Fruit fly (Drosophila melanogaster) whole organism, adult: ENCODE measurements around the gene dlg1.

Experiments used
- CG11617 ChIP-seq: fragments of 200-800 bp; sonication (Bioruptor generic); optimal IDR thresholded peaks from 2 replicates; lab custom pipeline; 2017; ENCODE audit warnings: mild to moderate bottlenecking, missing biosample characterization, missing genetic modification reagents, missing genetic modification characterization
- CG12768 ChIP-seq: fragments of 200-800 bp; sonication (Bioruptor generic); optimal IDR thresholded peaks from 2 replicates; lab custom pipeline; 2017; ENCODE audit warnings: missing biosample characterization, missing genetic modification characterization, mild to moderate bottlenecking, moderate library complexity, missing genetic modification reagents
- CG14711 ChIP-seq: fragments of 200-800 bp; sonication (Bioruptor generic); optimal IDR thresholded peaks from 2 replicates; lab custom pipeline; 2018; ENCODE audit warnings: missing biosample characterization, mild to moderate bottlenecking, missing genetic modification characterization, moderate library complexity
- CG1620 ChIP-seq: fragments of 200-800 bp; sonication (Bioruptor generic); optimal IDR thresholded peaks from 2 replicates; lab custom pipeline; 2016; ENCODE audit warnings: missing biosample characterization, missing genetic modification characterization
- CG33017 ChIP-seq: fragments of 200-800 bp; sonication (Bioruptor generic); optimal IDR thresholded peaks from 2 replicates; lab custom pipeline; 2018; ENCODE audit warnings: missing biosample characterization, mild to moderate bottlenecking, missing genetic modification characterization, moderate library complexity
- CG5204 ChIP-seq: fragments of 200-800 bp; sonication (Bioruptor generic); optimal IDR thresholded peaks from 2 replicates; lab custom pipeline; 2016; ENCODE audit warnings: missing biosample characterization, missing genetic modification characterization
- CG7045 ChIP-seq: fragments of 200-800 bp; sonication (Bioruptor generic); optimal IDR thresholded peaks from 2 replicates; lab custom pipeline; 2017; ENCODE audit warnings: missing biosample characterization, mild to moderate bottlenecking, missing genetic modification characterization
- CG7101 ChIP-seq: fragments of 200-800 bp; sonication (Bioruptor generic); optimal IDR thresholded peaks from 2 replicates; lab custom pipeline; 2018; ENCODE audit warnings: missing biosample characterization, mild to moderate bottlenecking, missing genetic modification characterization, moderate library complexity
- Clk ChIP-seq: fragments of 200-800 bp; sonication (Bioruptor generic); optimal IDR thresholded peaks from 2 replicates; lab custom pipeline; 2017; ENCODE audit warnings: missing biosample characterization, missing genetic modification characterization
- Crg-1 ChIP-seq: fragments of 200-800 bp; sonication (Bioruptor generic); optimal IDR thresholded peaks from 2 replicates; lab custom pipeline; 2016; ENCODE audit warnings: missing biosample characterization, missing genetic modification characterization
- Hr96 ChIP-seq: fragments of 200-800 bp; sonication (Bioruptor generic); optimal IDR thresholded peaks from 2 replicates; lab custom pipeline; 2016; ENCODE audit warnings: missing biosample characterization, missing genetic modification characterization
- Mnt ChIP-seq: fragments of 200-800 bp; sonication (Bioruptor generic); optimal IDR thresholded peaks from 2 replicates; lab custom pipeline; 2016; ENCODE audit warnings: missing biosample characterization, mild to moderate bottlenecking, missing genetic modification characterization
- bab1 ChIP-seq: fragments of 200-800 bp; sonication (Bioruptor generic); optimal IDR thresholded peaks from 3 replicates; lab custom pipeline; 2019; ENCODE audit warnings: missing biosample characterization, mild to moderate bottlenecking, missing genetic modification characterization, moderate library complexity
- cic ChIP-seq: fragments of 200-800 bp; sonication (Bioruptor generic); optimal IDR thresholded peaks from 2 replicates; lab custom pipeline; 2017; ENCODE audit warnings: missing biosample characterization, mild to moderate bottlenecking, missing genetic modification characterization, moderate library complexity
- cnc ChIP-seq, 2 experiments: fragments of >200 bp; optimal IDR thresholded peaks; 2 replicates each; lab custom pipeline; 2017
- kay ChIP-seq: fragments of 200-800 bp; sonication (Bioruptor generic); peaks from one replicate; lab custom pipeline; 2016; ENCODE audit warnings: missing biosample characterization, missing genetic modification characterization, borderline replicate concordance
- ovo ChIP-seq: fragments of 200-800 bp; sonication (Bioruptor generic); optimal IDR thresholded peaks from 2 replicates; lab custom pipeline; 2016; ENCODE audit warnings: missing biosample characterization, missing genetic modification characterization
- pad ChIP-seq: fragments of 200-800 bp; sonication (Bioruptor generic); optimal IDR thresholded peaks from 3 replicates; lab custom pipeline; 2017; ENCODE audit warnings: missing biosample characterization, missing genetic modification characterization, mild to moderate bottlenecking, moderate library complexity, missing genetic modification reagents
- tj ChIP-seq: fragments of 200-800 bp; sonication (Bioruptor generic); optimal IDR thresholded peaks from 3 replicates; lab custom pipeline; 2017; ENCODE audit warnings: missing biosample characterization, mild to moderate bottlenecking, missing genetic modification characterization, moderate library complexity
- toe ChIP-seq: fragments of 200-800 bp; sonication (Bioruptor generic); optimal IDR thresholded peaks from 2 replicates; lab custom pipeline; 2016; ENCODE audit warnings: missing biosample characterization, missing genetic modification characterization

dlg1 gene

dm6 chrX:11413090-11413489 lies 43.6 kb downstream of the dlg1 start, which contains the start of gene Gr10b:
Gr10b (minus strand) TSS chrX:11413190.
- no peak for TF ChIP-seq ovo (GFP tag; lab: Kevin White, UChicago)
- no peak for TF ChIP-seq CG7101 (tag; lab: Kevin White, UChicago)
- no peak for TF ChIP-seq Mnt (GFP tag; lab: Kevin White, UChicago)
- no peak for TF ChIP-seq toe
- no peak for TF ChIP-seq CG11617 (GFP tag; lab: Kevin White, UChicago)
- TF ChIP-seq pad (GFP tag; lab: Kevin White, UChicago) = no peak
- no peak for TF ChIP-seq Hr96 (GFP tag; lab: Kevin White, UChicago)
- TF ChIP-seq cnc (optimal IDR thresholded peaks at IDR 0.05; lab: Kevin White, UChicago) = no peak
- TF ChIP-seq CG14711 (tag; lab: Kevin White, UChicago) = no peak
- TF ChIP-seq CG12768 = no peak

DNA sequence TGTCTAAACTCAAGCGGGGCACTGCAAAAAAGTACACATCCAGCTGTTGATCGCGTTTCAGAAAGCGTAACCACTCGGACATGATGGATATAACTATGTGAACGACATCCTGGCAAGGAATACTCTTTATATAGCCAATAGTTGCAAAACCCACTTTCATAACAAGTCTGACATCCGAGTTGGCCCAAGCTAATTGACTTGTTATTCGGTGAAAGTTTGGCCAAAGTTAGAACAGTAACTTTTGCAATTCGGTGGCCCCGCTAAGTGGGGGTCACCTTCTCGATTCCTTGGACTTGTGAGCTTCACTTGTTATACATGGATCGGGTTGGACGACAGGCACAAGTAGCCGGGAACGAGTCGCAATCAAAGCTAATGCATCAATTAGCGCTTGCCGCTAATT lies 47.9 kb downstream of the dlg1 start, which contains the start of the genes Gr10a and Or10a:
TSS of gene Gr10a (minus strand) at position 101 of the 400 bp plus-strand sequence.
TSS of gene Or10a (minus strand) at position 101 of the 400 bp plus-strand sequence.
- no peak for TF ChIP-seq CG11617 (GFP tag; lab: Kevin White, UChicago)
- TF ChIP-seq Mnt (GFP tag; lab: Kevin White, UChicago) = no peak
- no peak for TF ChIP-seq bab1 (GFP tag; lab: Kevin White, UChicago)
- TF ChIP-seq Clk (GFP tag; lab: Kevin White, UChicago) = no peak
- TF ChIP-seq toe = no peak
- no peak for TF ChIP-seq CG7045 (GFP tag; lab: Kevin White, UChicago)
- TF ChIP-seq tj = no peak
- TF ChIP-seq CG7101 (tag; lab: Kevin White, UChicago) = no peak

DNA sequence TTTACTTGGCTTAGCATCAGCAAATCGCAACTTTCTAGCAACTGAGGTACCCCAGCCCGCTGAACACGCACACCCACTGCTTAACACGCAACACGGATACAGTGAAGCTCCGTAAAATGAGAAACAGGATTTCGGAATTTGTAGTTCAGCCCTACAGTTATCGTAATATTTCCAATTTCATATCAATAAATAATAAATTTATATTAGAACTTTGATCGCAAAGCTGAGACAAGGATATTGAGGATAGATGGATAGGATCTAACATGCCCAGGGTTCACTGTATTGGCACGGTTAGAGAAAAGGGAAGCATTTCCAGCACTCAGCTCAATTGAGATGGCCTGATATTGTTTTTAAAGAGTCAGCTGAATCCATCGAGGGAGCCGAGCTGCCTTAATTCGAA lies 49.7 kb downstream of the dlg1 start:
- TF ChIP-seq Clk (GFP tag; lab: Kevin White, UChicago) (no peak), CG33017 (tag; lab: Kevin White, UChicago) (no peak), CG5204 (no peak), Crg-1 (GFP tag; lab: Kevin White, UChicago) (no peak), toe (no peak), CG7045 (GFP tag; lab: Kevin White, UChicago) (no peak), CG14711 (tag; lab: Kevin White, UChicago) (no peak), cic (GFP tag; lab: Kevin White, UChicago) (no peak)

dm6 chrX:11419962-11420361 lies 50.5 kb downstream of the dlg1 start:
- TF ChIP-seq Hr96 (GFP tag; lab: Kevin White, UChicago) = no peak

dm6 chrX:11420752-11421396 lies 51.4 kb downstream of the dlg1 start:
- TF ChIP-seq CG1620 (GFP tag; lab: Kevin White, UChicago) = no peak
- TF ChIP-seq Clk (GFP tag; lab: Kevin White, UChicago) = no peak
- TF ChIP-seq cic (GFP tag; lab: Kevin White, UChicago) = no peak
- TF ChIP-seq CG12768 = no peak
- no peak for TF ChIP-seq CG5204
- TF ChIP-seq Crg-1 (GFP tag; lab: Kevin White, UChicago) = no peak

DNA sequence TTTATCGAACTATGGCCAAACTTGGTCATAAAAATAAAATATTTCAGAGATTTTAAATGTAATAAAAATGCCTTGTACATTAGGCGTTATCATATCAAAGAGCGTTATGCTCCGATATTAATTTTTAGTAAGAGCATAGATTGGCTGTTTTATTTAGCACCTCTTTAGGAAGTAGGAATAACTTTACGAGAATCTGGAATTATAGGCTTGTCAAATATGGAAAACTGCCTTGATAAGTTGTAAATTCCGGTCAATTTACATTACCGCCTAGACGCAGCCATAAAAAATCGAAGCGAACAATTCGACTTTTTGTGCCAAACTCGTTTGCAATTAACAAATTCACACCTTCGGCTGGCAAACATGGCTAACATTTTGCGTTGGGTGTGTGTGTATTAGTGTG lies 52.6 kb downstream of the dlg1 start:
- peak; percentile 14 for TF ChIP-seq kay (GFP tag; lab: Kevin White, UChicago)
- no peak for TF ChIP-seq CG33017 (tag; lab: Kevin White, UChicago)

DNA sequence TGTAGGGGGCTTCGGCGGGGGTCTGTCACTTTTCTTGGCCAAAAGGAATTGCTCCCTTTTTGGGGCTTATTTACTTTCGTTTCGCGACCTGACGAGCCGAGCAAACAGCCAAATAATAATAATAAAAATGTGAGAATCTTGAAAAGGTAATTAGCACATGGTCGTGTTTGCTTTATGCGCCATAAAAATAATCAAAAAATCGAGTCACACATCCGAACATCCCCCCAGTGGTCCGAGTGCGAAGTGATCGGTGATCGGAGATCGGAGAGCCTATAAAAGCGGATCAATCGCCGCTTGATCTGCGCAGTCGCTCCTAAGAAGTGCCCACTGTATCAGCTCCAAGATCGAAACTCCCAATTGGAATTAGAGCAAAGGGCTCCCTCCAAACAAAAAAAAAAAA lies 53.1 kb downstream of the dlg1 start, which contains the start of gene Gs2:
TSS of gene Gs2 (plus strand) at position 301 of the 400 bp plus-strand sequence.
- TF ChIP-seq CG33017 (tag; lab: Kevin White, UChicago) (no peak), kay (GFP tag; lab: Kevin White, UChicago) (no peak), CG5204 (no peak), CG7045 (GFP tag; lab: Kevin White, UChicago) (no peak), Hr96 (GFP tag; lab: Kevin White, UChicago) (no peak), CG7101 (tag; lab: Kevin White, UChicago) (no peak), ovo (GFP tag; lab: Kevin White, UChicago) (no peak)

DNA sequence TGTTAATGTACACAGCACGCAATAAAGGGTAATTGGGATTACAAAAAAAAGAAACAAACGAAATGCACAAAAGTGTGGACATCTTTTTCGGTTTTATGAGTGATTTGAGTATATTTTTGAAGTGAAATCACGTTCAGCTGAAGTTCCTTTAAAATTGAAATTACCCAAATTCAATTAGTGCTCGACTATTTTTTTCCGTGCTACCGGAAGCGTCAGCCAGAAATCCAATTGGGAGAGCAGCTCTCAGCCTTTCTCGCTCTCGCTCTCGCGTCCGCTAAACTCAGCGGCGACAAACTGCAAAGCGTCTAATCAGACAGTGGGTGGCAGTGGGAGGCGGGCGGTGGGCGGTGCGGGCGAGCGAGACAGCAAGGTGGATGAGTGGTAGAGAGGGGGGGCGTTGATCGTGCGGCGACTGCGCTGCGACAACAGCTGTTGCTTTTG lies 53.8 kb downstream of the dlg1 start:
- TF ChIP-seq CG5204 (peak; percentile 80), bab1 (GFP tag; lab: Kevin White, UChicago) (peak; percentile 98), cic (GFP tag; lab: Kevin White, UChicago) (peak; percentile 99), CG1620 (GFP tag; lab: Kevin White, UChicago) (peak; percentile 57), Mnt (GFP tag; lab: Kevin White, UChicago) (peak; percentile 78), Hr96 (GFP tag; lab: Kevin White, UChicago) (peak; percentile 88), toe (peak; percentile 59), Clk (GFP tag; lab: Kevin White, UChicago) (peak; percentile 98), CG11617 (GFP tag; lab: Kevin White, UChicago) (peak; percentile 92), pad (GFP tag; lab: Kevin White, UChicago) (peak; percentile 74), CG7045 (GFP tag; lab: Kevin White, UChicago) (peak; percentile 90), CG12768 (peak; percentile 92), CG14711 (tag; lab: Kevin White, UChicago) (peak; percentile 88), CG7101 (tag; lab: Kevin White, UChicago) (peak; percentile 89), cnc (optimal IDR thresholded peaks at IDR 0.05; lab: Kevin White, UChicago) (no peak), tj (peak; percentile 87), kay (GFP tag; lab: Kevin White, UChicago) (peak; percentile 92), ovo (GFP tag; lab: Kevin White, UChicago) (peak; percentile 99), Crg-1 (GFP tag; lab: Kevin White, UChicago) (peak; percentile 70), CG33017 (tag; lab: Kevin White, UChicago) (peak; percentile 86)
